Worm (Caenorhabditis elegans) whole organism, young adult: Measurements from ENCODE around the gene dhhc-6.
A peak's percentile ranks its signal among the peaks of the same experiment; 100 is the strongest.
"Not testable (repeated sequence)": the region's sequence is repeated elsewhere in the genome, so short reads cannot be mapped to it uniquely, and the experiment has no call there.

Source experiments
- B0261.1 ChIP-seq: sonication (generic microtip); optimal IDR thresholded peaks from 2 replicates; lab custom pipeline; 2016; ENCODE audit warnings: mild to moderate bottlenecking, missing genetic modification characterization, moderate library complexity, missing compliant biosample characterization
- F39B2.1 ChIP-seq: fragments of 200-800 bp; sonication (Bioruptor generic); IDR thresholded peaks from 2 replicates; pipeline ENCODE4 v1.3.6; 2022; ENCODE audit warnings: missing genetic modification reagents, missing genetic modification characterization, missing compliant biosample characterization
- F49E8.2 ChIP-seq: sonication (generic microtip); optimal IDR thresholded peaks from 3 replicates; lab custom pipeline; 2017; ENCODE audit warnings: missing genetic modification characterization, mild to moderate bottlenecking, missing compliant biosample characterization, antibody characterized with exemption, moderate library complexity; ENCODE audit not compliant: insufficient read depth
- F55B11.4 ChIP-seq: sonication (generic microtip); optimal IDR thresholded peaks from 2 replicates; lab custom pipeline; 2016; ENCODE audit warnings: missing compliant biosample characterization, missing genetic modification characterization, borderline replicate concordance; ENCODE audit not compliant: insufficient read depth
- K11D2.4 ChIP-seq: fragments of 200-800 bp; sonication (Bioruptor generic); IDR thresholded peaks from 2 replicates; pipeline ENCODE4 v1.3.6; 2022; ENCODE audit warnings: missing genetic modification reagents, missing genetic modification characterization, missing compliant biosample characterization
- K12H6.12 ChIP-seq: fragments of 200-800 bp; sonication (Bioruptor generic); optimal IDR thresholded peaks from 2 replicates; lab custom pipeline; 2018; ENCODE audit warnings: mild to moderate bottlenecking, missing genetic modification characterization, missing compliant biosample characterization
- Y79H2A.3 ChIP-seq: fragments of 200-800 bp; sonication (Bioruptor generic); conservative IDR thresholded peaks from 2 replicates; pipeline ENCODE4 v1.3.6; 2022; ENCODE audit warnings: missing genetic modification reagents, missing genetic modification characterization, missing compliant biosample characterization
- atf-7 ChIP-seq: sonication (generic microtip); optimal IDR thresholded peaks from 2 replicates; lab custom pipeline; 2017; ENCODE audit warnings: mild to moderate bottlenecking, missing genetic modification characterization, missing compliant biosample characterization
- die-1 ChIP-seq: sonication (generic microtip); optimal IDR thresholded peaks from 2 replicates; lab custom pipeline; 2016; ENCODE audit warnings: missing genotype, mild to moderate bottlenecking, missing genetic modification characterization, missing compliant biosample characterization
- dpl-1 ChIP-seq: fragments of 150-350 bp; optimal IDR thresholded peaks from 2 replicates; lab custom pipeline; 2014; ENCODE audit warnings: missing biosample characterization, missing genetic modification reagents, missing genetic modification characterization
- fkh-3 ChIP-seq: sonication (generic microtip); optimal IDR thresholded peaks from 2 replicates; lab custom pipeline; 2016; ENCODE audit warnings: mild to moderate bottlenecking, missing genetic modification characterization, missing compliant biosample characterization
- him-1 ChIP-seq: sonication (generic microtip); optimal IDR thresholded peaks from 2 replicates; lab custom pipeline; 2016; ENCODE audit warnings: missing genotype, missing genetic modification reagents, missing genetic modification characterization, missing compliant biosample characterization
- hrde-1 ChIP-seq: sonication (generic microtip); optimal IDR thresholded peaks from 2 replicates; lab custom pipeline; 2016; ENCODE audit warnings: missing genetic modification characterization, mild to moderate bottlenecking, missing compliant biosample characterization, moderate library complexity, missing genotype, missing genetic modification reagents, borderline replicate concordance
- lsl-1 ChIP-seq: fragments of 200-800 bp; sonication (Bioruptor generic); optimal IDR thresholded peaks from 2 replicates; lab custom pipeline; 2018; ENCODE audit warnings: mild to moderate bottlenecking, missing genetic modification characterization, moderate library complexity, missing compliant biosample characterization
- lsy-27 ChIP-seq: sonication (generic microtip); optimal IDR thresholded peaks from 2 replicates; lab custom pipeline; 2017; ENCODE audit warnings: missing genetic modification characterization, mild to moderate bottlenecking, missing compliant biosample characterization, antibody characterized with exemption, missing genotype, borderline replicate concordance; ENCODE audit not compliant: insufficient read depth
- madf-10 ChIP-seq: sonication (generic microtip); optimal IDR thresholded peaks from 2 replicates; lab custom pipeline; 2016; ENCODE audit warnings: mild to moderate bottlenecking, missing genetic modification characterization, missing compliant biosample characterization
- mcd-1 ChIP-seq: fragments of 200-800 bp; sonication (Bioruptor generic); IDR thresholded peaks from 2 replicates; pipeline ENCODE4 v1.3.6; 2022; ENCODE audit warnings: missing genetic modification reagents, missing genetic modification characterization, missing compliant biosample characterization
- mel-28 ChIP-seq: sonication (generic microtip); optimal IDR thresholded peaks from 2 replicates; lab custom pipeline; 2016; ENCODE audit warnings: borderline replicate concordance, mild to moderate bottlenecking, missing genetic modification characterization, missing compliant biosample characterization
- mxl-1 ChIP-seq: sonication (generic microtip); optimal IDR thresholded peaks from 2 replicates; lab custom pipeline; 2016; ENCODE audit warnings: missing genetic modification characterization, missing compliant biosample characterization
- sea-2 ChIP-seq: fragments of 200-800 bp; sonication (Bioruptor generic); IDR thresholded peaks from 2 replicates; pipeline ENCODE4 v1.3.6; 2022; ENCODE audit warnings: missing genetic modification characterization, missing compliant biosample characterization
- snpc-1.1 ChIP-seq: sonication (generic microtip); optimal IDR thresholded peaks from 2 replicates; lab custom pipeline; 2017; ENCODE audit warnings: missing genetic modification characterization, mild to moderate bottlenecking, missing compliant biosample characterization, antibody characterized with exemption, moderate library complexity, missing genotype, missing genetic modification reagents; ENCODE audit not compliant: insufficient read depth
- snpc-4 ChIP-seq, 5 experiments: fragments of 150-350 bp in 1 of 5; sonication (generic microtip) in 4 of 5; optimal IDR thresholded peaks; 2 replicates each; lab custom pipeline; 2014 to 2018; ENCODE audit warnings: missing genetic modification characterization in 5 of 5, missing biosample characterization in 3 of 5, antibody characterized with exemption in 2 of 5, mild to moderate bottlenecking in 2 of 5, missing compliant biosample characterization in 2 of 5, missing genotype in 2 of 5, moderate library complexity in 2 of 5, missing genetic modification reagents in 1 of 5
- tbp1 ChIP-seq: fragments of 200-800 bp; sonication (Bioruptor generic); optimal IDR thresholded peaks from 2 replicates; lab custom pipeline; 2018; ENCODE audit warnings: mild to moderate bottlenecking, missing genetic modification characterization, missing compliant biosample characterization
- unc-130 ChIP-seq: sonication (generic microtip); optimal IDR thresholded peaks from 2 replicates; lab custom pipeline; 2016; ENCODE audit warnings: missing genetic modification reagents, missing genetic modification characterization, missing compliant biosample characterization
- unc-62 ChIP-seq: fragments of 150-350 bp; optimal IDR thresholded peaks from 2 replicates; lab custom pipeline; 2014; ENCODE audit warnings: missing biosample characterization, missing genetic modification reagents, missing genetic modification characterization
- ztf-26 ChIP-seq: sonication (generic microtip); optimal IDR thresholded peaks from 2 replicates; lab custom pipeline; 2017; ENCODE audit warnings: missing genetic modification characterization, missing compliant biosample characterization

The dhhc-6 gene

ce11 chrIV:12129204-12129603, 4.5 kb downstream of the dhhc-6 start, which contains the start of gene lin-24:
Gene lin-24 (plus strand): TSS chrIV:12129504.
- TF ChIP-seq F55B11.4 (tag; lab: Kevin White, UChicago) (no peak), unc-130 (GFP tag; lab: Kevin White, UChicago) (no peak), K11D2.4 (no peak)
- TF ChIP-seq, all 124 proteins: peak for 0

- no peak for TF ChIP-seq mel-28 (tag; lab: Kevin White, UChicago)
- TF ChIP-seq snpc-4 (GFP tag; optimal IDR thresholded peaks at IDR 0.05; lab: Kevin White, UChicago), result peak; percentile 19
- peak in 2 of 4 experiments; percentile 44 to 69 for TF ChIP-seq snpc-4 (tag; optimal IDR thresholded peaks at IDR 0.05; lab: Kevin White, UChicago)
- peak; percentile 45 for TF ChIP-seq snpc-1.1 (tag; lab: Kevin White, UChicago)
- TF ChIP-seq, all 124 proteins: peak for 2
These were observed 6.7 kb downstream of the dhhc-6 start for ce11 chrIV:12131308-12132072.

ce11 chrIV:12133776-12134175, 9.0 kb downstream of the dhhc-6 start:
- no peak for TF ChIP-seq B0261.1 (tag; lab: Kevin White, UChicago)
- TF ChIP-seq atf-7 (tag; lab: Kevin White, UChicago), result no peak
- no peak for TF ChIP-seq mcd-1 (GFP tag; lab: Robert Waterston, UW)
- no peak for TF ChIP-seq mxl-1
- no peak for TF ChIP-seq tbp1
- TF ChIP-seq F39B2.1 (GFP tag; lab: Robert Waterston, UW), result no peak
- TF ChIP-seq dpl-1, result no peak
- no peak for TF ChIP-seq die-1
- no peak for TF ChIP-seq F49E8.2 (tag; lab: Kevin White, UChicago)
- TF ChIP-seq ztf-26 (tag; lab: Kevin White, UChicago), result no peak
- TF ChIP-seq sea-2 (GFP tag; lab: Robert Waterston, UW), result no peak

- peak; percentile 23 for TF ChIP-seq hrde-1
- TF ChIP-seq mxl-1, result no peak
- TF ChIP-seq lsl-1, result peak; percentile 1
- no peak for TF ChIP-seq B0261.1 (tag; lab: Kevin White, UChicago)
- TF ChIP-seq him-1 (tag; lab: Kevin White, UChicago), result peak; percentile 99
These were observed 10.2 kb downstream of the dhhc-6 start for ce11 chrIV:12134991-12135390.

DNA sequence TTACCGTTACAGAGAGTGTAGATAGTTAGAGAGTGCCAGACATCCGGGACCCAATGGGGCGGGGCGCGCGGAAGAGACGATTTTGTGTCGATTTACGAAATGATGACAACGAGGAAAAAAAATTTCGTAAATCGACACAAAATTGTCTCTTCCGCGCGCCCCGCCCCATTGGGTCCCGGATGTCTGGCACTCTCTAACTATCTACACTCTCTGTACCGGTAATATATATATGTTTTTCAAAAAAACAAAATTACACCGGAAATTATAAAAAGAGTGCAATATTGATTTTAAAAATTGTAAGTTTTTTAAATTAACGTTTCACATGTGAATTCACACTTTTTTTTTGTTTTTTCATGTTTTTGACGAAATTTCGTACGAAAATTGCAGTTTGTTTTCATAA, 13.3 kb downstream of the dhhc-6 start, which contains the start of gene B0001.4:
Gene B0001.4 (minus strand): TSS at position 101 of the 400 bp plus-strand sequence.
- not testable (repeated sequence) for TF ChIP-seq him-1 (tag; lab: Kevin White, UChicago); madf-10 (tag; lab: Kevin White, UChicago); unc-62 (GFP tag; lab: Kevin White, UChicago)

DNA sequence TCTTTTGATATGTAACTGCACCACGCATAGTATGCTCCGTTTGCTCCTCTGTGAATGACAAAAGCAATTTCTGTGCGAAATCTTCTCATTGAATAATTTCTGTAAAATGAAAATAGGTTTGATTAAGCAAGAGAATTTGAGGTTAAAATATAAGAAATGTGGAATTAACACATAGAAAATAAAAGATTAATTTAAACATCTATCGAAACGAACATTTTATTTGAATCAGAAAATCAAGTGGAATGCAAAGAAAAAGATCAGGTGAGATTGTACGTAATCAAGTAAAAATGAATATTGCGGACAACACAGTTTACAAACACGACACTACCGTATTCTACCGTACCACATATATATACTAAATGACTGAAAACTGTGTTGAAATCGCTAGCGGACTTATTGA, 16.2 kb downstream of the dhhc-6 start, which contains the start of gene B0001.8:
Gene B0001.8 (minus strand): TSS at position 101 of the 400 bp plus-strand sequence.
- no peak for TF ChIP-seq K12H6.12 (tag; lab: Kevin White, UChicago)
- 0 out of 2 replicates have a peak, but pooled peaks have one; percentile 41 for TF ChIP-seq Y79H2A.3 (GFP tag; lab: Robert Waterston, UW)

DNA sequence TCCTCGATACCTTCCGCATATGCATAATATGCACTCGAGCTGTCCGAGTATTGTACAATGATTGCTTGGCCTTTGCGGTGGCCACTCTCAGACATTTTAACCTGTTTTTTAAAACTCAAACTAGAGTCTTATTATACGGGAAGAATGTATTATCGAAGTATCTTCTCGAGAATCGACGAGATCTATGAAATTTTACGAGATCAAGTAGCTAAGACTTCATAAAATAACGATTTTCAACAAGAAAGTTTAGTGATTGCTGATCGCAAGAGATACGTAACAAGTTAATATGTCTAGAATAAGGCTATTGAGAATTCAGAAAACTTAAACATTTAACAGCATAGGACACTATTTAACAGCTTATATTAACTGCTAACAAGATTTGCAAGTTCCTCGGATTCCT, 18.5 kb downstream of the dhhc-6 start, which contains the start of gene B0001.5:
Gene B0001.5 (minus strand): TSS at position 101 of the 400 bp plus-strand sequence.
- TF ChIP-seq tbp1, result no peak
- TF ChIP-seq fkh-3 (tag; lab: Kevin White, UChicago), result no peak
- no peak for TF ChIP-seq lsy-27 (tag; lab: Kevin White, UChicago)
- TF ChIP-seq mcd-1 (GFP tag; lab: Robert Waterston, UW), result no peak
